Worm (Caenorhabditis elegans) whole organism, L1 larva: ENCODE results near the gene lsd-1.
"Not testable (repeated sequence)": the region's sequence is repeated elsewhere in the genome, so short reads cannot be mapped to it uniquely, and the experiment has no call there.

ENCODE experiments used
- C16A3.4 ChIP-seq: fragments of 150-350 bp; optimal IDR thresholded peaks from 2 replicates; lab custom pipeline; 2014; ENCODE audit warnings: missing biosample characterization, missing genetic modification characterization
- C34B4.2 ChIP-seq: sonication (generic microtip); optimal IDR thresholded peaks from 2 replicates; lab custom pipeline; 2017; ENCODE audit warnings: mild to moderate bottlenecking, missing genetic modification characterization, missing compliant biosample characterization
- aha-1 ChIP-seq: fragments of 150-350 bp; optimal IDR thresholded peaks from 2 replicates; lab custom pipeline; 2014; ENCODE audit warnings: missing biosample characterization, missing genetic modification characterization
- blmp-1 ChIP-seq: fragments of 150-350 bp; optimal IDR thresholded peaks from 2 replicates; lab custom pipeline; 2014; ENCODE audit warnings: missing biosample characterization, missing genetic modification characterization
- ceh-63 ChIP-seq: fragments of 200-800 bp; sonication (Bioruptor generic); optimal IDR thresholded peaks from 2 replicates; lab custom pipeline; 2018; ENCODE audit warnings: mild to moderate bottlenecking, missing genetic modification characterization, missing compliant biosample characterization
- ceh-82 ChIP-seq, 3 experiments: fragments of 150-350 bp in 1 of 3; sonication (generic microtip) in 2 of 3; optimal IDR thresholded peaks; 2 replicates each; lab custom pipeline; 2014 to 2017; ENCODE audit warnings: missing biosample characterization in 3 of 3, missing genetic modification characterization in 3 of 3
- ceh-88 ChIP-seq: fragments of 200-800 bp; sonication (Bioruptor generic); IDR thresholded peaks from 2 replicates; pipeline ENCODE4 v1.3.6; 2022; ENCODE audit warnings: missing genetic modification characterization, missing compliant biosample characterization
- ces-1 ChIP-seq: fragments of 150-350 bp; optimal IDR thresholded peaks from 2 replicates; lab custom pipeline; 2014; ENCODE audit warnings: missing biosample characterization, missing genetic modification reagents, missing genetic modification characterization
- efl-1 ChIP-seq, 4 experiments: fragments of 150-350 bp; optimal IDR thresholded peaks in 3 of 4; peaks in 1 of 4; 1 replicate in 1 of 4; 2 replicates in 3 of 4; lab custom pipeline; 2014; ENCODE audit warnings: missing biosample characterization in 2 of 4, missing genetic modification characterization in 2 of 4, missing genetic modification reagents in 2 of 4
- efl-3 ChIP-seq: fragments of 200-800 bp; sonication (Bioruptor generic); optimal IDR thresholded peaks from 2 replicates; lab custom pipeline; 2018; ENCODE audit warnings: mild to moderate bottlenecking, missing genetic modification characterization, missing compliant biosample characterization
- egl-13 ChIP-seq: sonication (generic microtip); optimal IDR thresholded peaks from 2 replicates; lab custom pipeline; 2016; ENCODE audit warnings: missing genotype, missing genetic modification reagents, missing genetic modification characterization, missing compliant biosample characterization
- elt-2 ChIP-seq: sonication (generic microtip); optimal IDR thresholded peaks from 2 replicates; lab custom pipeline; 2016; ENCODE audit warnings: missing genetic modification characterization, mild to moderate bottlenecking, inconsistent platforms, missing compliant biosample characterization, missing genetic modification reagents
- elt-3 ChIP-seq, 6 experiments: fragments of 150-350 bp in 1 of 6; sonication (generic microtip); optimal IDR thresholded peaks; 2 replicates each; lab custom pipeline; 2017 to 2018; ENCODE audit warnings: missing biosample characterization in 6 of 6, missing genetic modification characterization in 6 of 6, inconsistent platforms in 1 of 6
- ets-5 ChIP-seq: fragments of 200-800 bp; sonication (Bioruptor generic); IDR thresholded peaks from 2 replicates; pipeline ENCODE4 v1.3.6; 2022; ENCODE audit warnings: missing genetic modification characterization, missing compliant biosample characterization
- fkh-4 ChIP-seq: sonication (generic microtip); optimal IDR thresholded peaks from 2 replicates; lab custom pipeline; 2016; ENCODE audit warnings: missing compliant biosample characterization, missing genetic modification characterization, borderline replicate concordance
- fos-1 ChIP-seq: fragments of 150-350 bp; optimal IDR thresholded peaks from 2 replicates; lab custom pipeline; 2014; ENCODE audit warnings: missing biosample characterization, missing genetic modification characterization
- grh-1 ChIP-seq: fragments of 200-800 bp; sonication (Bioruptor generic); IDR thresholded peaks from 2 replicates; pipeline ENCODE4 v1.3.6; 2022; ENCODE audit warnings: missing genetic modification reagents, missing genetic modification characterization, missing compliant biosample characterization
- hlh-17 ChIP-seq: fragments of 200-800 bp; sonication (Bioruptor generic); optimal IDR thresholded peaks from 2 replicates; lab custom pipeline; 2018; ENCODE audit warnings: missing genetic modification characterization, mild to moderate bottlenecking, missing compliant biosample characterization, moderate library complexity, borderline replicate concordance
- hlh-4 ChIP-seq: sonication (generic microtip); optimal IDR thresholded peaks from 2 replicates; lab custom pipeline; 2016; ENCODE audit warnings: mild to moderate bottlenecking, missing genetic modification characterization, missing compliant biosample characterization
- irx-1 ChIP-seq: sonication (generic microtip); optimal IDR thresholded peaks from 2 replicates; lab custom pipeline; 2016; ENCODE audit warnings: missing genetic modification characterization, missing compliant biosample characterization
- lin-14 ChIP-seq: fragments of 200-800 bp; sonication (Bioruptor generic); optimal IDR thresholded peaks from 2 replicates; lab custom pipeline; 2018; ENCODE audit warnings: mild to moderate bottlenecking, missing genetic modification characterization, moderate library complexity, missing compliant biosample characterization
- lir-3 ChIP-seq: sonication (generic microtip); optimal IDR thresholded peaks from 2 replicates; lab custom pipeline; 2016; ENCODE audit warnings: mild to moderate bottlenecking, missing genetic modification characterization, moderate library complexity, missing compliant biosample characterization; ENCODE audit not compliant: poor library complexity
- lsy-2 ChIP-seq, 2 experiments: fragments of 150-350 bp; optimal IDR thresholded peaks; 2 replicates each; lab custom pipeline; 2014; ENCODE audit warnings: missing biosample characterization in 2 of 2, missing genetic modification characterization in 2 of 2
- mdl-1 ChIP-seq, 2 experiments: fragments of 150-350 bp; optimal IDR thresholded peaks; 2 replicates each; lab custom pipeline; 2014 to 2017; ENCODE audit warnings: missing biosample characterization in 2 of 2, missing genetic modification characterization in 2 of 2, inconsistent platforms in 1 of 2
- nhr-11 ChIP-seq: fragments of 150-350 bp; optimal IDR thresholded peaks from 2 replicates; lab custom pipeline; 2014; ENCODE audit warnings: missing biosample characterization, missing genetic modification characterization
- nhr-12 ChIP-seq: sonication (generic microtip); optimal IDR thresholded peaks from 2 replicates; lab custom pipeline; 2017; ENCODE audit warnings: missing biosample characterization, missing genetic modification characterization
- nhr-19 ChIP-seq: fragments of 200-800 bp; sonication (Bioruptor generic); conservative IDR thresholded peaks from 2 replicates; pipeline ENCODE4 v1.3.6; 2022; ENCODE audit warnings: missing genetic modification characterization, missing compliant biosample characterization
- nhr-20 ChIP-seq: sonication (generic microtip); optimal IDR thresholded peaks from 2 replicates; lab custom pipeline; 2016; ENCODE audit warnings: mild to moderate bottlenecking, missing genetic modification characterization, missing compliant biosample characterization
- nhr-71 ChIP-seq: sonication (generic microtip); optimal IDR thresholded peaks from 2 replicates; lab custom pipeline; 2016; ENCODE audit warnings: mild to moderate bottlenecking, missing genetic modification characterization, moderate library complexity, missing compliant biosample characterization
- nhr-85 ChIP-seq: sonication (generic microtip); peaks from one replicate; lab custom pipeline; 2016; ENCODE audit warnings: missing genetic modification characterization, inconsistent platforms, missing compliant biosample characterization
- pag-3 ChIP-seq: sonication (generic microtip); optimal IDR thresholded peaks from 2 replicates; lab custom pipeline; 2017; ENCODE audit warnings: missing genetic modification characterization, mild to moderate bottlenecking, missing compliant biosample characterization, antibody characterized with exemption, borderline replicate concordance; ENCODE audit not compliant: insufficient read depth
- pqm-1 ChIP-seq: sonication (generic microtip); optimal IDR thresholded peaks from 3 replicates; lab custom pipeline; 2017; ENCODE audit warnings: missing biosample characterization, missing genetic modification characterization
- skn-1 ChIP-seq: fragments of 150-350 bp; optimal IDR thresholded peaks from 2 replicates; lab custom pipeline; 2014; ENCODE audit warnings: missing biosample characterization, missing genetic modification characterization
- snpc-4 ChIP-seq: fragments of 150-350 bp; optimal IDR thresholded peaks from 2 replicates; lab custom pipeline; 2014; ENCODE audit warnings: missing biosample characterization, missing genetic modification characterization
- snu-23 ChIP-seq: sonication (generic microtip); optimal IDR thresholded peaks from 2 replicates; lab custom pipeline; 2016; ENCODE audit warnings: missing genetic modification characterization, missing compliant biosample characterization
- sup-37 ChIP-seq: fragments of 200-800 bp; sonication (Bioruptor generic); optimal IDR thresholded peaks from 2 replicates; lab custom pipeline; 2018; ENCODE audit warnings: mild to moderate bottlenecking, missing genetic modification characterization, missing compliant biosample characterization
- unc-130 ChIP-seq: fragments of 150-350 bp; optimal IDR thresholded peaks from 2 replicates; lab custom pipeline; 2017; ENCODE audit warnings: missing biosample characterization, missing genetic modification characterization, inconsistent platforms
- unc-30 ChIP-seq: sonication (generic microtip); optimal IDR thresholded peaks from 2 replicates; lab custom pipeline; 2017; ENCODE audit warnings: missing biosample characterization, missing genetic modification characterization
- vab-15 ChIP-seq: sonication (generic microtip); optimal IDR thresholded peaks from 2 replicates; lab custom pipeline; 2017; ENCODE audit warnings: missing genotype, mild to moderate bottlenecking, missing genetic modification characterization, missing compliant biosample characterization
- zip-4 ChIP-seq: fragments of 200-800 bp; sonication (Bioruptor generic); optimal IDR thresholded peaks from 2 replicates; lab custom pipeline; 2018; ENCODE audit warnings: mild to moderate bottlenecking, missing genetic modification characterization, moderate library complexity, missing compliant biosample characterization
- ztf-4 ChIP-seq: fragments of 150-350 bp; optimal IDR thresholded peaks from 2 replicates; lab custom pipeline; 2014; ENCODE audit warnings: missing biosample characterization, missing genetic modification characterization

The lsd-1 gene

ce11 chrX:11961103-11961502 lies 12.5 kb downstream of the lsd-1 start, which contains the start of gene C49F5.13:
C49F5.13 (plus strand) TSS chrX:11961403.
- not testable (repeated sequence) for TF ChIP-seq pag-3 (tag; lab: Kevin White, UChicago); ceh-63 (GFP tag; lab: Kevin White, UChicago); efl-3

- peak; percentile 37 for TF ChIP-seq blmp-1 (tag; lab: Kevin White, UChicago)
- TF ChIP-seq ztf-4 (tag; lab: Kevin White, UChicago) = no peak
- no peak for TF ChIP-seq hlh-4 (tag; lab: Kevin White, UChicago)
- peak; percentile 58 for TF ChIP-seq nhr-85
- peak in 3 of 6 experiments; percentile 38 to 62 (median 60) for TF ChIP-seq elt-3 (tag; optimal IDR thresholded peaks at IDR 0.05; lab: Kevin White, UChicago)
- no peak for TF ChIP-seq ceh-88 (GFP tag; lab: Robert Waterston, UW)
- TF ChIP-seq pag-3 (tag; lab: Kevin White, UChicago) = no peak
- no peak for TF ChIP-seq ets-5 (GFP tag; lab: Robert Waterston, UW)
- no peak for TF ChIP-seq lir-3 (tag; lab: Kevin White, UChicago)
- TF ChIP-seq elt-2 = peak; percentile 81
- TF ChIP-seq pqm-1 (tag; lab: Kevin White, UChicago) = no peak
These were observed 13.6 kb downstream of the lsd-1 start for ce11 chrX:11962050-11962788.

ce11 chrX:11963659-11964058 lies 15.0 kb downstream of the lsd-1 start:
- TF ChIP-seq snu-23 = peak; percentile 25
- TF ChIP-seq snpc-4 (tag; lab: Kevin White, UChicago) = no peak
- TF ChIP-seq lin-14 (GFP tag; lab: Kevin White, UChicago) = peak; percentile 40
- peak; percentile 10 for TF ChIP-seq skn-1 (tag; lab: Kevin White, UChicago)
- no peak for TF ChIP-seq C34B4.2 (tag; lab: Kevin White, UChicago)
- TF ChIP-seq nhr-71 (tag; lab: Kevin White, UChicago) = peak; percentile 12
- peak; percentile 10; the same call in 1 of the 2 replicates for TF ChIP-seq grh-1 (GFP tag; lab: Robert Waterston, UW)
- TF ChIP-seq nhr-85 = peak; percentile 76
- TF ChIP-seq, all 84 proteins: peak for 6

ce11 chrX:11964555-11964954 lies 15.9 kb downstream of the lsd-1 start:
- TF ChIP-seq fos-1 (tag; lab: Kevin White, UChicago) = no peak
- peak; percentile 3; the same call in 1 of the 2 replicates for TF ChIP-seq nhr-19
- TF ChIP-seq elt-2 = peak; percentile 67
- TF ChIP-seq zip-4 (GFP tag; lab: Kevin White, UChicago) = no peak
- peak in 5 of 6 experiments; percentile 14 to 93 (median 86) for TF ChIP-seq elt-3 (tag; optimal IDR thresholded peaks at IDR 0.05; lab: Kevin White, UChicago)
- TF ChIP-seq lsy-2 (tag; optimal IDR thresholded peaks at IDR 0.05; lab: Kevin White, UChicago) = peak in 1 of 2 experiments; percentile 2
- TF ChIP-seq C16A3.4 (tag; lab: Kevin White, UChicago) = no peak
- no peak for TF ChIP-seq egl-13
- peak; percentile 38 for TF ChIP-seq nhr-71 (tag; lab: Kevin White, UChicago)
- TF ChIP-seq ces-1 = no peak
- no peak for TF ChIP-seq aha-1 (tag; lab: Kevin White, UChicago)
- TF ChIP-seq unc-30 (tag; lab: Kevin White, UChicago) = no peak
- TF ChIP-seq lin-14 (GFP tag; lab: Kevin White, UChicago) = peak; percentile 47
- peak; percentile 55 for TF ChIP-seq pqm-1 (tag; lab: Kevin White, UChicago)

- TF ChIP-seq egl-13 (no peak), fkh-4 (tag; lab: Kevin White, UChicago) (no peak), nhr-11 (tag; lab: Kevin White, UChicago) (no peak), irx-1 (tag; lab: Kevin White, UChicago) (no peak), nhr-12 (tag; lab: Kevin White, UChicago) (no peak), unc-130 (no peak), ceh-82 (tag; optimal IDR thresholded peaks at IDR 0.05; lab: Kevin White, UChicago) (no peak), efl-1 (optimal IDR thresholded peaks at IDR 0.05; lab: Kevin White, UChicago) (no peak), efl-1 (GFP tag; optimal IDR thresholded peaks at IDR 0.05 in 1 of 2; lab: Kevin White, UChicago) (no peak), sup-37 (no peak), mdl-1 (tag; optimal IDR thresholded peaks at IDR 0.05; lab: Kevin White, UChicago) (peak in 1 of 2 experiments; percentile 1), nhr-20 (tag; lab: Kevin White, UChicago) (peak; percentile 64), elt-2 (no peak), elt-3 (tag; optimal IDR thresholded peaks at IDR 0.05; lab: Kevin White, UChicago) (peak in 2 of 6 experiments; percentile 22 to 81), nhr-19 (peak; percentile 10), vab-15 (tag; lab: Kevin White, UChicago) (no peak), hlh-17 (GFP tag; lab: Kevin White, UChicago) (no peak)
These were observed 16.5 kb downstream of the lsd-1 start for ce11 chrX:11965163-11965562.
